Worm (Caenorhabditis elegans): Measurements from ENCODE around the gene Y39A1A.24.

The Y39A1A.24 gene

DNA sequence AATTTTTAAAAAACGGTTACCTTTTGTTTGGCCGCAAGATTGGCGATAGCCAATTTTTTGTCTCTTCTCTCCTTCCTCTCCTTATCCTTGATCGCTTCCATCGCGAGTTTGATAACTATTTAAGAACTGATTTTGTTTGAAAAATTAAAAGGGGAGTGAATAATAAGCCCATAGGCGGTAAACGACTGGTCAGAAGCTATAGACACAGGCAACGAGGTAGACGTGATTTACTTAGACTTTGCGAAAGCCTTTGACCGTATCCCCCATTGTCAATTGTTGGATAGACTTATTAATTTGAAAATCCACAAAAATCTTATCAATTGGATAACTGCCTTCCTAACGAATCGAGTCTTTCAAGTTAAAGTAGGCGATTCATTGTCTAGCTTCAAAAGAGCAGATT is 26.2 kb upstream of the Y39A1A.24 start, which contains the start of gene Y45F3A.5:
Gene Y45F3A.5 (minus strand): TSS at position 101 of the 400 bp plus-strand sequence.
- TF ChIP-seq hmbx-1 (tag; optimal IDR thresholded peaks at IDR 0.05) (no peak), pes-1 (GFP tag; IDR thresholded peaks at IDR 0.05) (no peak), tra-4 (tag; optimal IDR thresholded peaks at IDR 0.05) (no peak), tbx-37 (GFP tag; conservative IDR thresholded peaks at IDR 0.05) (no peak), scrt-1 (GFP tag; IDR thresholded peaks at IDR 0.05) (no peak), hnd-1 (tag; optimal IDR thresholded peaks at IDR 0.05) (no peak), ceh-13 (GFP tag; optimal IDR thresholded peaks at IDR 0.05) (no peak), ets-7 (tag; optimal IDR thresholded peaks at IDR 0.05) (no peak), B0310.2 (tag; optimal IDR thresholded peaks at IDR 0.05) (no peak), ama-1 (optimal IDR thresholded peaks at IDR 0.05) (no peak), hmg-4 (GFP tag; optimal IDR thresholded peaks at IDR 0.05) (no peak), aly-1 (tag; optimal IDR thresholded peaks at IDR 0.05) (no peak), ceh-36 (tag; optimal IDR thresholded peaks at IDR 0.05) (no peak), F13C5.2 (tag; optimal IDR thresholded peaks at IDR 0.05) (no peak), sea-1 (GFP tag; conservative IDR thresholded peaks at IDR 0.05) (no peak)

DNA sequence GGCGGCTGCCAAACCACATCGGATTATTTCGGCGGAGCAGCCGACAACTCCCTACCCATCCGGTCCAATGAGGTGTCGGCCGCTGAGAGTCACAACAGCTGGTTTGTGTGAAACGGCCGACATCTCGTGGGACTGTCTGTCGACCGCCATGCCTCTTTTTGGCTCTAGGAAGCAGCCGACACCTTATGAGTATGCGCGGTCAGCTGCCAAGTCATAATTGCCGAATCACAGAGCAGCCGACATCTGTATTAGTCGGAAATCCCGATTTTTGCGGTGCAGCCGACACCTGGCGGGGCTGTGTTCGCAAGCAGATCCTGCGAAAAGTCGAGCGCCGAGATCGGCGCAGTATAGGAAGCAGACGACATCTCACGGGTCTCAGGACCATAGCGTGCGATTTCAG is 20.4 kb upstream of the Y39A1A.24 start:
- TF ChIP-seq tbx-11 (GFP tag; IDR thresholded peaks at IDR 0.05) = no peak
- TF ChIP-seq ceh-13 (GFP tag; optimal IDR thresholded peaks at IDR 0.05) = no peak
- TF ChIP-seq tbx-37 (GFP tag; conservative IDR thresholded peaks at IDR 0.05) = no peak
- no peak for TF ChIP-seq tra-4 (tag; optimal IDR thresholded peaks at IDR 0.05)
- no peak for TF ChIP-seq ceh-36 (tag; optimal IDR thresholded peaks at IDR 0.05)
- TF ChIP-seq F13C5.2 (tag; optimal IDR thresholded peaks at IDR 0.05) = no peak
- TF ChIP-seq hmbx-1 (tag; optimal IDR thresholded peaks at IDR 0.05) = no peak
- no peak for TF ChIP-seq B0310.2 (tag; optimal IDR thresholded peaks at IDR 0.05)
- TF ChIP-seq ama-1 (optimal IDR thresholded peaks at IDR 0.05) = no peak
- no peak for TF ChIP-seq pes-1 (GFP tag; IDR thresholded peaks at IDR 0.05)
- no peak for TF ChIP-seq hmg-4 (GFP tag; optimal IDR thresholded peaks at IDR 0.05)
- no peak for TF ChIP-seq hnd-1 (tag; optimal IDR thresholded peaks at IDR 0.05)
- TF ChIP-seq flt-1 (GFP tag; IDR thresholded peaks at IDR 0.05) = no peak
- TF ChIP-seq scrt-1 (GFP tag; IDR thresholded peaks at IDR 0.05) = no peak
- TF ChIP-seq ets-7 (tag; optimal IDR thresholded peaks at IDR 0.05) = no peak
- no peak for TF ChIP-seq sea-1 (GFP tag; conservative IDR thresholded peaks at IDR 0.05)
- TF ChIP-seq aly-1 (tag; optimal IDR thresholded peaks at IDR 0.05) = no peak

DNA sequence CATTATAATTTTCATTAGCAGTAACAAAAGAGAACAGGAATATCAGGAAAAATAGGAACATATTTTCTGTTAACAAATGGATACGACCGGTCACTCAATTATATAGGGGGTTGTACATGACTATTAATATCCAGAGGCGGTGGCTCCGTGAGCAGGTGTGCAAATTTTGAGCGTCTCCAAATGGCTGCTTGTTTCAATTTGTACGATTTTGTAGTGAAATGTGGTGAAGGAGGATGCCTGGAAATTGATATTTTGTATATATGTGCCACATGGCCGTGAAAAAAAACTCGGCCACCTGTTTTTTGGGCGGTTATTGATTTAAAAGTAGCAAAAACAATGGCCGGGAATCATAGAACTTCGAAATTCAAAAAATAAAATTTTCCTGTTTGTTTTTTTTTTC is 19.7 kb upstream of the Y39A1A.24 start, which contains the start of gene Y45F3A.8:
Gene Y45F3A.8 (minus strand): TSS at position 101 of the 400 bp plus-strand sequence.
- no peak for TF ChIP-seq hmbx-1 (tag; optimal IDR thresholded peaks at IDR 0.05)
- TF ChIP-seq tbx-11 (GFP tag; IDR thresholded peaks at IDR 0.05) = no peak
- no peak for TF ChIP-seq ets-7 (tag; optimal IDR thresholded peaks at IDR 0.05)
- no peak for TF ChIP-seq ama-1 (optimal IDR thresholded peaks at IDR 0.05)
- TF ChIP-seq F13C5.2 (tag; optimal IDR thresholded peaks at IDR 0.05) = no peak
- no peak for TF ChIP-seq tbx-37 (GFP tag; conservative IDR thresholded peaks at IDR 0.05)
- no peak for TF ChIP-seq aly-1 (tag; optimal IDR thresholded peaks at IDR 0.05)
- no peak for TF ChIP-seq tra-4 (tag; optimal IDR thresholded peaks at IDR 0.05)
- no peak for TF ChIP-seq B0310.2 (tag; optimal IDR thresholded peaks at IDR 0.05)

DNA sequence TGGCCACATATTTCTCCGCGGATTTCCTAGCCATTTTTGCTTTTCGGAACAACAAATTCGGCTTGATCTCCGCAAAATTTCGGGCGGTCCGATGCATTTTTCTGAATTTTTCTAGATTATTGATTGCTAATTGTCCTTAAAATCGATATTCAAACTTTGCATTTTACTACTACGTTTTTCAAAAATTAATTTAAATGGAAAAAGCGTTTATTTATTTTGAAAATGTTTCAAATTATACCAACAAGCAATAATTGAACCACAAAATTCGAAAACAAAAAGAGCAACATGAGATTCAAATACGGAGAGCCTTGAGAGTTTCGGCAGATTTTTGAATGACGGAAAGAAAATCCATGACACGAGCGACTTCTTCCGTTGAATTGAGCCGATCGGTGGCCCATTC is 17.4 kb upstream of the Y39A1A.24 start, which contains the start of gene Y45F3A.9:
Gene Y45F3A.9 (minus strand): TSS at position 101 of the 400 bp plus-strand sequence.
- TF ChIP-seq hmg-4 (GFP tag; optimal IDR thresholded peaks at IDR 0.05) = no peak
- TF ChIP-seq B0310.2 (tag; optimal IDR thresholded peaks at IDR 0.05) = no peak
- TF ChIP-seq F13C5.2 (tag; optimal IDR thresholded peaks at IDR 0.05) = no peak
- no peak for TF ChIP-seq pes-1 (GFP tag; IDR thresholded peaks at IDR 0.05)
- TF ChIP-seq tbx-11 (GFP tag; IDR thresholded peaks at IDR 0.05) = no peak
- TF ChIP-seq flt-1 (GFP tag; IDR thresholded peaks at IDR 0.05) = no peak
- TF ChIP-seq ceh-36 (tag; optimal IDR thresholded peaks at IDR 0.05) = no peak
- no peak for TF ChIP-seq ama-1 (optimal IDR thresholded peaks at IDR 0.05)
- no peak for TF ChIP-seq hmbx-1 (tag; optimal IDR thresholded peaks at IDR 0.05)
- TF ChIP-seq ceh-13 (GFP tag; optimal IDR thresholded peaks at IDR 0.05) = no peak

DNA sequence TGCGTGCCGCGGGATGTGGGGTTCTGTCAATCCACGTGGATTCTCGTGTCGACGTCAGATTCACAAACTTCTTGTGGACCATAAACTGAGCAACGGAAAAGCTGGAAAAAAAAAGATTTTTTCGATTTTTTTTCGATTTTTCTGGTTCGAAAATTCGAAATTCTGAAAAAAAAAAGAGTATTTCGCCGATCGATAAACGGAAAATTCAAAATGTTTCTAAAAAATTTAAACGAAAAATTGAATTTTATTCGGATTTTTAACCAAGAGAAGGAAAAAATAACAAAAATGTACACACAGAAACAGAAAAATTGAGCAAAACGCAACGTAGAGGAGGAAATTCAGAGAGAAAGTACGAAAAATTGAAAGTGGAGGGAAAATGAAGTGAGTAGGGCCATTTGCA is 16.0 kb upstream of the Y39A1A.24 start, which contains the start of gene Y39A1A.3:
Gene Y39A1A.3 (minus strand): TSS at position 101 of the 400 bp plus-strand sequence.
- TF ChIP-seq ama-1 (optimal IDR thresholded peaks at IDR 0.05) (no peak), ceh-36 (tag; optimal IDR thresholded peaks at IDR 0.05) (no peak), tra-4 (tag; optimal IDR thresholded peaks at IDR 0.05) (no peak), hmbx-1 (tag; optimal IDR thresholded peaks at IDR 0.05) (no peak), tbx-37 (GFP tag; conservative IDR thresholded peaks at IDR 0.05) (no peak), ets-7 (tag; optimal IDR thresholded peaks at IDR 0.05) (no peak), pes-1 (GFP tag; IDR thresholded peaks at IDR 0.05) (no peak), sea-1 (GFP tag; conservative IDR thresholded peaks at IDR 0.05) (no peak), ceh-13 (GFP tag; optimal IDR thresholded peaks at IDR 0.05) (no peak), scrt-1 (GFP tag; IDR thresholded peaks at IDR 0.05) (no peak), B0310.2 (tag; optimal IDR thresholded peaks at IDR 0.05) (no peak), flt-1 (GFP tag; IDR thresholded peaks at IDR 0.05) (no peak), hnd-1 (tag; optimal IDR thresholded peaks at IDR 0.05) (no peak), hmg-4 (GFP tag; optimal IDR thresholded peaks at IDR 0.05) (no peak), tbx-11 (GFP tag; IDR thresholded peaks at IDR 0.05) (no peak), F13C5.2 (tag; optimal IDR thresholded peaks at IDR 0.05) (no peak)

DNA sequence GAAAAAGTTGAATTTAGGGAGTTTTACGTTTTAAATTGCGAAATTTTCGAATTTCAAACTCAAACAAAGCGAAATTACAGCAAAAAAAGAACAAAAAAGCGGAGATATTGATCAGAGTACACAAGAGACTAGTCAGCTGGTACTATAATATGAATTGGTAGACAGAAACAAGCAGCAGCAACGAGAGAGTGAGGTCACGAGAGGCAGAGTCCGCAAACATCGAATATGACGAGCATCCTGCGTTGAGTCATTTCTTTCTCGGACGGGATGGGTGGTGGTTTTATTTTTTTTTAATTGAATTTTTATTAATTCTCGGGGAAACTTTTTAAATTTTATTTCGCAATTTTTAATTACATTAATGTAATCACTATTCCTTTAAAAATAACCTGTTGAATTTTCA is 12.7 kb upstream of the Y39A1A.24 start:
- TF ChIP-seq tbx-37 (GFP tag; conservative IDR thresholded peaks at IDR 0.05) (no peak), F13C5.2 (tag; optimal IDR thresholded peaks at IDR 0.05) (peak; percentile 58)

DNA sequence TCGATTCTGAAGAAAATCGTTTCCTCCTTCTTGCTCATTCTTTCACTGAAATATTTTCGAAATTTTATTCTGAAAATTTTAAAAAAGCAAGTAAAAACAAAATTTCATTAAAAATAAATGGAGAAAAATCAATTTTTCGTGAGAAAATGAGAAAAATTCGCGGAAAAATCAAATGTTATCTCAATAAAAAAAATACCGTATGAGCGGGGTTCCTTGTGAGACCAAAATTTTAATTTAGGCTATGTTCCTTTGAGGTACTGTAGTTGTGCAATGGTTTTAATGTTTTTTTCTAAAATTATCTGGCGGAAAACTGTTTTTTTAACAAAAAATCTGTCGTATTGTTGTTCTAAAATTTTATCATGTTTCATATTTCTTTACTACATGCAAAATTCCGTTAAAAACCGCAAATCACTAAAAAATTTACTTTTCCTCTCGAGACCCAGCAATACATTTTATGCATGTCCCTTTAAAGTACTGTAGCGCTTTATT is 12.3 kb upstream of the Y39A1A.24 start, which contains the start of gene epg-6:
Gene epg-6 (minus strand): TSS at position 51 of the 489 bp plus-strand sequence.
- TF ChIP-seq F13C5.2 (tag; optimal IDR thresholded peaks at IDR 0.05) (no peak), sea-1 (GFP tag; conservative IDR thresholded peaks at IDR 0.05) (no peak), tbx-11 (GFP tag; IDR thresholded peaks at IDR 0.05) (no peak), ceh-36 (tag; optimal IDR thresholded peaks at IDR 0.05) (no peak), tbx-37 (GFP tag; conservative IDR thresholded peaks at IDR 0.05) (no peak), hmg-4 (GFP tag; optimal IDR thresholded peaks at IDR 0.05) (no peak), scrt-1 (GFP tag; IDR thresholded peaks at IDR 0.05) (no peak), aly-1 (tag; optimal IDR thresholded peaks at IDR 0.05) (no peak), hnd-1 (tag; optimal IDR thresholded peaks at IDR 0.05) (no peak), ets-7 (tag; optimal IDR thresholded peaks at IDR 0.05) (no peak), flt-1 (GFP tag; IDR thresholded peaks at IDR 0.05) (no peak), B0310.2 (tag; optimal IDR thresholded peaks at IDR 0.05) (no peak), pes-1 (GFP tag; IDR thresholded peaks at IDR 0.05) (no peak), ama-1 (optimal IDR thresholded peaks at IDR 0.05) (no peak), ceh-13 (GFP tag; optimal IDR thresholded peaks at IDR 0.05) (no peak), hmbx-1 (tag; optimal IDR thresholded peaks at IDR 0.05) (no peak), tra-4 (tag; optimal IDR thresholded peaks at IDR 0.05) (no peak)
